Worm (Caenorhabditis elegans): ENCODE measurements around the gene K08F8.15.

K08F8.15 gene

ce11 chrII:8741277-8741676 is 25.3 kb upstream of the K08F8.15 start (continued):
- TF ChIP-seq elt-3 (tag; optimal IDR thresholded peaks at IDR 0.05) (no peak), fos-1 (tag; optimal IDR thresholded peaks at IDR 0.05) (no peak)

- no peak for TF ChIP-seq dsc-1 (tag; optimal IDR thresholded peaks at IDR 0.05)
- TF ChIP-seq nhr-11 (tag; optimal IDR thresholded peaks at IDR 0.05), result peak; percentile 70
- no peak for TF ChIP-seq fkh-4 (tag; optimal IDR thresholded peaks at IDR 0.05; ENCODE audit: borderline replicate concordance)
- no peak for TF ChIP-seq jun-1 (tag; optimal IDR thresholded peaks at IDR 0.05)
- TF ChIP-seq hpl-2 (GFP tag; optimal IDR thresholded peaks at IDR 0.05), result no peak
- no peak for TF ChIP-seq efl-3 (GFP tag; optimal IDR thresholded peaks at IDR 0.05)
- TF ChIP-seq egl-27 (tag; optimal IDR thresholded peaks at IDR 0.05), result no peak
- no peak for TF ChIP-seq unc-30 (tag; optimal IDR thresholded peaks at IDR 0.05)
- peak; percentile 53 for TF ChIP-seq skn-1 (tag; optimal IDR thresholded peaks at IDR 0.05)
- no peak for TF ChIP-seq ceh-63 (GFP tag; optimal IDR thresholded peaks at IDR 0.05)
- peak; percentile 84 for TF ChIP-seq grh-1 (GFP tag; IDR thresholded peaks at IDR 0.05)
- TF ChIP-seq rnt-1 (tag; optimal IDR thresholded peaks at IDR 0.05), result peak; percentile 13
- peak; percentile 79 for TF ChIP-seq nhr-47 (tag; optimal IDR thresholded peaks at IDR 0.05)
- peak in 1 of 2 experiments; percentile 10 for TF ChIP-seq efl-1 (optimal IDR thresholded peaks at IDR 0.05)
- peak in 1 of 2 experiments; percentile 89 for TF ChIP-seq efl-1 (GFP tag; optimal IDR thresholded peaks at IDR 0.05 in 1 of 2)
- no peak for TF ChIP-seq nhr-77 (tag; optimal IDR thresholded peaks at IDR 0.05)
- TF ChIP-seq isw-1 (GFP tag; IDR thresholded peaks at IDR 0.05), result no peak
- TF ChIP-seq pag-3 (tag; optimal IDR thresholded peaks at IDR 0.05; ENCODE audit: borderline replicate concordance, insufficient read depth), result no peak
- peak; percentile 91 for TF ChIP-seq lin-14 (GFP tag; optimal IDR thresholded peaks at IDR 0.05)
- TF ChIP-seq aha-1 (tag; optimal IDR thresholded peaks at IDR 0.05), result no peak
- no peak for TF ChIP-seq nhr-28 (tag; optimal IDR thresholded peaks at IDR 0.05)
- peak; percentile 91 for TF ChIP-seq blmp-1 (tag; optimal IDR thresholded peaks at IDR 0.05)
- TF ChIP-seq pqm-1 (tag; optimal IDR thresholded peaks at IDR 0.05), result no peak
- no peak for TF ChIP-seq C04F5.9 (tag; optimal IDR thresholded peaks at IDR 0.05)
- no peak for TF ChIP-seq Y116A8C.19 (tag; optimal IDR thresholded peaks at IDR 0.05; ENCODE audit: borderline replicate concordance)
- TF ChIP-seq sptf-1 (tag; optimal IDR thresholded peaks at IDR 0.05), result no peak
- TF ChIP-seq pax-3 (tag; optimal IDR thresholded peaks at IDR 0.05), result no peak
- TF ChIP-seq nhr-20 (tag; optimal IDR thresholded peaks at IDR 0.05), result peak; percentile 97
- no peak for TF ChIP-seq nhr-12 (tag; optimal IDR thresholded peaks at IDR 0.05)
- TF ChIP-seq lin-13 (GFP tag; optimal IDR thresholded peaks at IDR 0.05), result peak; percentile 53
- no peak for TF ChIP-seq fkh-10 (GFP tag; optimal IDR thresholded peaks at IDR 0.05)
- peak; percentile 6 for TF ChIP-seq vab-15 (tag; optimal IDR thresholded peaks at IDR 0.05)
- TF ChIP-seq lin-35 (GFP tag; optimal IDR thresholded peaks at IDR 0.05), result peak in 1 of 2 experiments; percentile 81
- peak; percentile 87 for TF ChIP-seq nhr-19 (GFP tag; conservative IDR thresholded peaks at IDR 0.05)
- no peak for TF ChIP-seq alr-1 (tag; optimal IDR thresholded peaks at IDR 0.05; ENCODE audit: borderline replicate concordance)
- no peak for TF ChIP-seq F16B12.6 (tag; optimal IDR thresholded peaks at IDR 0.05)
- no peak for TF ChIP-seq ces-1 (GFP tag; optimal IDR thresholded peaks at IDR 0.05)
- TF ChIP-seq nhr-237 (tag; optimal IDR thresholded peaks at IDR 0.05), result no peak
- TF ChIP-seq zag-1 (tag; optimal IDR thresholded peaks at IDR 0.05), result no peak
- peak; percentile 87 for TF ChIP-seq snu-23 (GFP tag; optimal IDR thresholded peaks at IDR 0.05)
- TF ChIP-seq lin-15B (tag; optimal IDR thresholded peaks at IDR 0.05), result no peak
- no peak for TF ChIP-seq egl-13 (tag; optimal IDR thresholded peaks at IDR 0.05)
- TF ChIP-seq hlh-4 (tag; optimal IDR thresholded peaks at IDR 0.05), result no peak
- peak; percentile 62 for TF ChIP-seq lir-3 (tag; optimal IDR thresholded peaks at IDR 0.05; ENCODE audit: poor library complexity)
- no peak for TF ChIP-seq hlh-17 (GFP tag; optimal IDR thresholded peaks at IDR 0.05; ENCODE audit: borderline replicate concordance)
- TF ChIP-seq ztf-4 (tag; optimal IDR thresholded peaks at IDR 0.05), result peak; percentile 55
- no peak for TF ChIP-seq C34B4.2 (tag; optimal IDR thresholded peaks at IDR 0.05)
Measured at ce11 chrII:8742006-8742847, 24.4 kb upstream of the K08F8.15 start.

All from whole organism, L1 larva.